Fruit fly (Drosophila melanogaster): ENCODE results near the gene Uch.

Uch gene

dm6 chr2L:2196590-2197474 lies 17.2 kb downstream of the Uch start (continued):
- TF ChIP-seq lilli (GFP tag; optimal IDR thresholded peaks at IDR 0.05) (peak; percentile 59), Atf3 (GFP tag; optimal IDR thresholded peaks at IDR 0.05) (no peak), CG10366 (GFP tag; IDR thresholded peaks at IDR 0.05) (no peak), Scr (GFP tag; IDR thresholded peaks at IDR 0.05; ENCODE audit: partially characterized antibody) (no peak), hth (optimal IDR thresholded peaks at IDR 0.05) (no peak), crol (GFP tag; IDR thresholded peaks at IDR 0.05) (no peak), CkIIα-i1 (GFP tag; IDR thresholded peaks at IDR 0.05) (no peak), CG7839 (tag; optimal IDR thresholded peaks at IDR 0.05) (peak; percentile 58), Dek (tag; optimal IDR thresholded peaks at IDR 0.05) (peak; percentile 56), CG10959 (GFP tag; IDR thresholded peaks at IDR 0.05) (no peak), Max (GFP tag; optimal IDR thresholded peaks at IDR 0.05) (peak; percentile 70), chinmo (GFP tag; IDR thresholded peaks at IDR 0.05; ENCODE audit: partially characterized antibody) (no peak), CG3281 (GFP tag; optimal IDR thresholded peaks at IDR 0.05) (peak; percentile 72), Fer2 (tag; optimal IDR thresholded peaks at IDR 0.05) (peak; percentile 20), klu (GFP tag; IDR thresholded peaks at IDR 0.05) (no peak), CG4707 (GFP tag; optimal IDR thresholded peaks at IDR 0.05) (peak; percentile 29), Rx (GFP tag; IDR thresholded peaks at IDR 0.05) (no peak), seq (GFP tag; IDR thresholded peaks at IDR 0.05) (no peak), dysf (GFP tag; IDR thresholded peaks at IDR 0.05) (no peak), CG12659 (GFP tag; optimal IDR thresholded peaks at IDR 0.05) (peak; percentile 55), br (optimal IDR thresholded peaks at IDR 0.05) (no peak), CG17912 (GFP tag; optimal IDR thresholded peaks at IDR 0.05) (peak; percentile 81), unc-4 (GFP tag; IDR thresholded peaks at IDR 0.05; ENCODE audit: partially characterized antibody) (no peak), org-1 (GFP tag; optimal IDR thresholded peaks at IDR 0.05) (peak; percentile 5), pb (GFP tag; optimal IDR thresholded peaks at IDR 0.05) (peak; percentile 53), CG16779 (GFP tag; IDR thresholded peaks at IDR 0.05) (no peak), CG14860 (GFP tag; IDR thresholded peaks at IDR 0.05; ENCODE audit: partially characterized antibody) (no peak), HmgZ (tag; optimal IDR thresholded peaks at IDR 0.05) (peak; percentile 86), CG9609 (GFP tag; optimal IDR thresholded peaks at IDR 0.05) (no peak), CG16815 (GFP tag; optimal IDR thresholded peaks at IDR 0.05) (peak; percentile 50), Asciz (GFP tag; optimal IDR thresholded peaks at IDR 0.05) (peak; percentile 11), CG34376 (GFP tag; optimal IDR thresholded peaks at IDR 0.05) (peak; percentile 98), CG31365 (tag; optimal IDR thresholded peaks at IDR 0.05) (peak; percentile 63), cad (GFP tag; optimal IDR thresholded peaks at IDR 0.05) (no peak), sens-2 (GFP tag; IDR thresholded peaks at IDR 0.05) (no peak), Nf-YB (GFP tag; optimal IDR thresholded peaks at IDR 0.05) (peak; percentile 80), nerfin-2 (GFP tag; IDR thresholded peaks at IDR 0.05; ENCODE audit: partially characterized antibody) (no peak), HLH4C (GFP tag; IDR thresholded peaks at IDR 0.05; ENCODE audit: partially characterized antibody) (no peak), CG18476 (GFP tag; optimal IDR thresholded peaks at IDR 0.05) (peak; percentile 15), HLH54F (GFP tag; optimal IDR thresholded peaks at IDR 0.05) (peak; percentile 66), Side (GFP tag; optimal IDR thresholded peaks at IDR 0.05) (peak; percentile 59), YL-1 (GFP tag; optimal IDR thresholded peaks at IDR 0.05) (peak; percentile 53), gsb-n (tag; optimal IDR thresholded peaks at IDR 0.05) (peak; percentile 98), CG6854 (GFP tag; optimal IDR thresholded peaks at IDR 0.05) (peak; percentile 83), CG14441 (GFP tag; IDR thresholded peaks at IDR 0.05) (no peak), fru (optimal IDR thresholded peaks at IDR 0.05) (peak; percentile 10), pan (optimal IDR thresholded peaks at IDR 0.05) (no peak), pan (GFP tag; optimal IDR thresholded peaks at IDR 0.05 in 1 of 2, IDR thresholded peaks at IDR 0.05 in 1 of 2) (no peak), zfh2 (GFP tag; optimal IDR thresholded peaks at IDR 0.05) (peak; percentile 18), B-H2 (GFP tag; optimal IDR thresholded peaks at IDR 0.05) (peak; percentile 53)
